Fruit fly (Drosophila melanogaster) whole organism, wandering third instar larva: ENCODE results near the gene Fdh.

Source experiments
- Dfd ChIP-seq: fragments of >200 bp; optimal IDR thresholded peaks from 2 replicates; lab custom pipeline; 2017; ENCODE audit warnings: missing biosample characterization, missing genetic modification characterization
- Dif ChIP-seq: fragments of 200-275, 200-300 bp; sonication (Bioruptor generic); optimal IDR thresholded peaks from 2 replicates; lab custom pipeline; 2018; ENCODE audit warnings: missing biosample characterization, missing genetic modification characterization; ENCODE audit not compliant: partially characterized antibody
- GATAd ChIP-seq: sonication (Bioruptor generic); optimal IDR thresholded peaks from 2 replicates; lab custom pipeline; 2016; ENCODE audit warnings: missing biosample characterization, missing genetic modification characterization
- Hnf4 ChIP-seq: fragments of 200-800 bp; sonication (Bioruptor generic); optimal IDR thresholded peaks from 2 replicates; lab custom pipeline; 2016; ENCODE audit warnings: missing biosample characterization, mild to moderate bottlenecking, missing genetic modification characterization
- Myc ChIP-seq: fragments of >200 bp; optimal IDR thresholded peaks from 2 replicates; lab custom pipeline; 2017
- OdsH ChIP-seq: fragments of 200-800 bp; sonication (Bioruptor generic); optimal IDR thresholded peaks from 2 replicates; lab custom pipeline; 2016; ENCODE audit warnings: missing biosample characterization, mild to moderate bottlenecking, missing genetic modification characterization
- dmrt93B ChIP-seq: fragments of 200-800 bp; sonication (Bioruptor generic); optimal IDR thresholded peaks from 2 replicates; lab custom pipeline; 2018; ENCODE audit warnings: missing biosample characterization, mild to moderate bottlenecking, missing genetic modification characterization
- foxo ChIP-seq, 2 experiments: fragments of 200-800 bp; sonication (Bioruptor generic); optimal IDR thresholded peaks; 2 replicates in 1 of 2; 3 replicates in 1 of 2; lab custom pipeline; 2016 to 2017; ENCODE audit warnings: missing biosample characterization in 2 of 2, missing genetic modification characterization in 2 of 2
- h ChIP-seq: fragments of 200-800 bp; sonication (Bioruptor generic); optimal IDR thresholded peaks from 3 replicates; lab custom pipeline; 2016; ENCODE audit warnings: missing biosample characterization, mild to moderate bottlenecking, missing genetic modification characterization
- psq ChIP-seq: fragments of 200-800 bp; sonication (Bioruptor generic); optimal IDR thresholded peaks from 3 replicates; lab custom pipeline; 2017; ENCODE audit warnings: missing biosample characterization, mild to moderate bottlenecking, missing genetic modification characterization, moderate library complexity
- sv ChIP-seq: fragments of 200-800 bp; sonication (Bioruptor generic); optimal IDR thresholded peaks from 3 replicates; lab custom pipeline; 2016; ENCODE audit warnings: missing biosample characterization, missing genetic modification characterization

dm6 chr3R:10879219-10879618 lies 7.0 kb upstream of the Fdh start, which contains the start of gene CG14695:
- TF ChIP-seq Dif (GFP tag; lab: Kevin White, UChicago) (no peak), sv (GFP tag; lab: Kevin White, UChicago) (no peak), GATAd (GFP tag; lab: Kevin White, UChicago) (no peak), psq (GFP tag; lab: Kevin White, UChicago) (no peak), OdsH (no peak), Dfd (no peak), Myc (no peak), h (GFP tag; lab: Kevin White, UChicago) (no peak), foxo (GFP tag; optimal IDR thresholded peaks at IDR 0.05; lab: Kevin White, UChicago) (no peak), Hnf4 (no peak), dmrt93B (no peak)
